Fruit fly (Drosophila melanogaster): ENCODE data around the gene Irk3.

- TF ChIP-seq CG3726 (GFP tag; IDR thresholded peaks at IDR 0.05) (no peak), NfI (GFP tag; optimal IDR thresholded peaks at IDR 0.05) (no peak), Nf-YB (GFP tag; optimal IDR thresholded peaks at IDR 0.05) (no peak), Mad (GFP tag; optimal IDR thresholded peaks at IDR 0.05) (no peak), so (GFP tag; IDR thresholded peaks at IDR 0.05) (no peak), ranshi (GFP tag; IDR thresholded peaks at IDR 0.05) (no peak), fd102C (GFP tag; optimal IDR thresholded peaks at IDR 0.05) (no peak), CTCF (GFP tag; optimal IDR thresholded peaks at IDR 0.05) (no peak), dmrt11E (tag; optimal IDR thresholded peaks at IDR 0.05) (no peak), CG1647 (GFP tag; optimal IDR thresholded peaks at IDR 0.05) (no peak)
Measured at dm6 chr2L:18752038-18752437, 38.5 kb upstream of the Irk3 start.

Measured in whole organism, embryonic.